Worm (Caenorhabditis elegans) whole organism, L4 larva: ENCODE measurements around the gene dmd-4.

Experiments
- lin-39 ChIP-seq: fragments of 150-350 bp; optimal IDR thresholded peaks from 2 replicates; lab custom pipeline; 2014; ENCODE audit warnings: missing biosample characterization, missing genetic modification reagents, missing genetic modification characterization
- nhr-42 ChIP-seq: fragments of 200-800 bp; sonication (Bioruptor generic); IDR thresholded peaks from 2 replicates; pipeline ENCODE4 v1.3.6; 2022; ENCODE audit warnings: missing genetic modification characterization, missing compliant biosample characterization
- unc-62 ChIP-seq, 3 experiments: fragments of 150-350 bp in 1 of 3; sonication (generic microtip); optimal IDR thresholded peaks in 2 of 3; peaks in 1 of 3; 1 replicate in 1 of 3; 2 replicates in 2 of 3; lab custom pipeline; 2014 to 2017; ENCODE audit warnings: missing biosample characterization in 3 of 3, missing genetic modification characterization in 3 of 3, missing genetic modification reagents in 3 of 3, missing genotype in 1 of 3

DNA sequence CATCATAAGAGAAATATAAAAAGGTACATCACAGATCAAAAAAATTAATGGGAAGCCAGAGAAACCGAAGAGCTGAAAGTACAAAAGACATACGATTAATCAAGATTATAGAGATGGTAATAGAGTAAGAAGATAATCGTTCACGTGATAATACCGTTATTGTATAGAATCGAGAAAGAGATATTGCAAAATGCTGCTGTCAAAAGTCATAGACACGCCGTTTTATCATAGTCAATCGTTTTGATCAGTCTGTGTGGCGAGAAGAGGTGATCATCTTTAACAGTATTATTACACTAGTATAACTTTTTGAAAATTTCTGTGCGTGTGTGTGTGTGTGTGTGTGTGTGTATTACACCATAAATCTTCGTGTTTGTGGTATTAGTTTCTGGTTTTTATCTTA lies 32.7 kb upstream of the dmd-4 start:
- TF ChIP-seq lin-39 (tag; lab: Kevin White, UChicago), result no peak
- TF ChIP-seq nhr-42 (GFP tag; lab: Robert Waterston, UW), result no peak
- TF ChIP-seq unc-62 (GFP tag; optimal IDR thresholded peaks at IDR 0.05 in 1 of 2; lab: Kevin White, UChicago), result peak in 1 of 2 experiments; percentile 97
- no peak for TF ChIP-seq unc-62 (tag; optimal IDR thresholded peaks at IDR 0.05; lab: Kevin White, UChicago)
